Worm (Caenorhabditis elegans) whole organism, L2 larva: ENCODE data around the gene chca-1.

Source experiments
- C34F6.9 ChIP-seq: fragments of 150-350 bp; optimal IDR thresholded peaks from 2 replicates; lab custom pipeline; 2014; ENCODE audit warnings: missing biosample characterization, missing genetic modification characterization
- F13H6.1 ChIP-seq: sonication (generic microtip); optimal IDR thresholded peaks from 2 replicates; lab custom pipeline; 2016; ENCODE audit warnings: missing genetic modification characterization, missing compliant biosample characterization
- R02D3.7 ChIP-seq: fragments of 150-350 bp; optimal IDR thresholded peaks from 2 replicates; lab custom pipeline; 2014; ENCODE audit warnings: missing biosample characterization, missing genetic modification characterization
- Y55F3AM.14 ChIP-seq: fragments of 200-800 bp; sonication (Bioruptor generic); optimal IDR thresholded peaks from 2 replicates; lab custom pipeline; 2018; ENCODE audit warnings: mild to moderate bottlenecking, missing genetic modification characterization, missing compliant biosample characterization
- ZK546.5 ChIP-seq: sonication (generic microtip); optimal IDR thresholded peaks from 2 replicates; lab custom pipeline; 2017; ENCODE audit warnings: missing biosample characterization, missing genetic modification characterization
- alr-1 ChIP-seq: fragments of 150-350 bp; optimal IDR thresholded peaks from 2 replicates; lab custom pipeline; 2014; ENCODE audit warnings: missing biosample characterization, missing genetic modification characterization
- aly-2 ChIP-seq: fragments of 150-350 bp; optimal IDR thresholded peaks from 2 replicates; lab custom pipeline; 2014; ENCODE audit warnings: missing biosample characterization, missing genetic modification characterization
- ama-1 ChIP-seq: fragments of 150-350 bp; optimal IDR thresholded peaks from 2 replicates; lab custom pipeline; 2018; ENCODE audit warnings: inconsistent platforms
- blmp-1 ChIP-seq: sonication (generic microtip); optimal IDR thresholded peaks from 2 replicates; lab custom pipeline; 2017; ENCODE audit warnings: missing genetic modification characterization, mild to moderate bottlenecking, missing compliant biosample characterization, antibody characterized with exemption, moderate library complexity; ENCODE audit not compliant: insufficient read depth
- ceh-16 ChIP-seq: fragments of 150-350 bp; optimal IDR thresholded peaks from 2 replicates; lab custom pipeline; 2014; ENCODE audit warnings: missing biosample characterization, missing genetic modification characterization
- ceh-82 ChIP-seq: fragments of 150-350 bp; optimal IDR thresholded peaks from 2 replicates; lab custom pipeline; 2014; ENCODE audit warnings: missing biosample characterization, missing genetic modification characterization
- crh-2 ChIP-seq: sonication (generic microtip); optimal IDR thresholded peaks from 2 replicates; lab custom pipeline; 2017; ENCODE audit warnings: missing biosample characterization, missing genetic modification characterization
- dmd-4 ChIP-seq: sonication (generic microtip); optimal IDR thresholded peaks from 2 replicates; lab custom pipeline; 2017; ENCODE audit warnings: missing biosample characterization, missing genetic modification characterization
- egl-27 ChIP-seq: sonication (generic microtip); optimal IDR thresholded peaks from 3 replicates; lab custom pipeline; 2017; ENCODE audit warnings: missing biosample characterization, missing genetic modification reagents, missing genetic modification characterization
- elt-1 ChIP-seq: fragments of 150-350 bp; optimal IDR thresholded peaks from 2 replicates; lab custom pipeline; 2014; ENCODE audit warnings: missing biosample characterization, missing genetic modification characterization
- elt-3 ChIP-seq: sonication (generic microtip); optimal IDR thresholded peaks from 2 replicates; lab custom pipeline; 2017; ENCODE audit warnings: missing biosample characterization, missing genetic modification characterization
- fos-1 ChIP-seq: fragments of 150-350 bp; optimal IDR thresholded peaks from 2 replicates; lab custom pipeline; 2014; ENCODE audit warnings: missing biosample characterization, missing genetic modification characterization
- gmeb-1 ChIP-seq: fragments of 150-350 bp; optimal IDR thresholded peaks from 2 replicates; lab custom pipeline; 2014; ENCODE audit warnings: missing biosample characterization, missing genetic modification characterization
- lin-11 ChIP-seq: fragments of 150-350 bp; sonication (generic microtip); optimal IDR thresholded peaks from 2 replicates; lab custom pipeline; 2014; ENCODE audit warnings: missing biosample characterization, missing genetic modification characterization, inconsistent platforms, mixed read lengths
- lin-13 ChIP-seq: fragments of 150-350 bp; optimal IDR thresholded peaks from 2 replicates; lab custom pipeline; 2014; ENCODE audit warnings: missing biosample characterization, missing genetic modification reagents, missing genetic modification characterization
- lin-39 ChIP-seq: fragments of 150-350 bp; optimal IDR thresholded peaks from 2 replicates; lab custom pipeline; 2014; ENCODE audit warnings: missing biosample characterization, missing genetic modification reagents, missing genetic modification characterization
- lsy-2 ChIP-seq, 2 experiments: fragments of 150-350 bp in 1 of 2; sonication (generic microtip) in 1 of 2; optimal IDR thresholded peaks; 2 replicates each; lab custom pipeline; 2014 to 2017; ENCODE audit warnings: missing biosample characterization in 2 of 2, missing genetic modification characterization in 2 of 2
- mab-5 ChIP-seq: fragments of 150-350 bp; optimal IDR thresholded peaks from 2 replicates; lab custom pipeline; 2014; ENCODE audit warnings: missing biosample characterization, missing genetic modification characterization
- mbf-1 ChIP-seq: sonication (generic microtip); optimal IDR thresholded peaks from 2 replicates; lab custom pipeline; 2017; ENCODE audit warnings: missing biosample characterization, missing genetic modification characterization
- mdl-1 ChIP-seq, 2 experiments: fragments of 150-350 bp in 1 of 2; sonication (generic microtip) in 1 of 2; optimal IDR thresholded peaks; 2 replicates each; lab custom pipeline; 2017; ENCODE audit warnings: missing biosample characterization in 2 of 2, missing genetic modification characterization in 2 of 2
- nhr-10 ChIP-seq: sonication (generic microtip); optimal IDR thresholded peaks from 2 replicates; lab custom pipeline; 2017; ENCODE audit warnings: missing biosample characterization, missing genetic modification characterization
- nhr-11 ChIP-seq: fragments of 150-350 bp; optimal IDR thresholded peaks from 2 replicates; lab custom pipeline; 2014; ENCODE audit warnings: missing biosample characterization, missing genetic modification characterization
- nhr-12 ChIP-seq: fragments of 150-350 bp; optimal IDR thresholded peaks from 2 replicates; lab custom pipeline; 2014; ENCODE audit warnings: missing biosample characterization, missing genetic modification characterization
- nhr-129 ChIP-seq: fragments of 150-350 bp; optimal IDR thresholded peaks from 2 replicates; lab custom pipeline; 2014; ENCODE audit warnings: missing biosample characterization, missing genetic modification characterization
- nhr-21 ChIP-seq: fragments of 150-350 bp; optimal IDR thresholded peaks from 2 replicates; lab custom pipeline; 2014; ENCODE audit warnings: missing biosample characterization, missing genetic modification characterization
- nhr-23 ChIP-seq: fragments of 150-350 bp; optimal IDR thresholded peaks from 2 replicates; lab custom pipeline; 2014; ENCODE audit warnings: missing biosample characterization, missing genetic modification reagents, missing genetic modification characterization
- nhr-237 ChIP-seq: fragments of 150-350 bp; optimal IDR thresholded peaks from 2 replicates; lab custom pipeline; 2014; ENCODE audit warnings: missing biosample characterization, missing genetic modification characterization
- nhr-25 ChIP-seq: fragments of 150-350 bp; sonication (generic microtip); optimal IDR thresholded peaks from 3 replicates; lab custom pipeline; 2014; ENCODE audit warnings: missing biosample characterization, missing genetic modification characterization
- nhr-6 ChIP-seq: fragments of 150-350 bp; optimal IDR thresholded peaks from 2 replicates; lab custom pipeline; 2014; ENCODE audit warnings: missing biosample characterization, missing genetic modification characterization
- nhr-77 ChIP-seq: fragments of 150-350 bp; optimal IDR thresholded peaks from 2 replicates; lab custom pipeline; 2014; ENCODE audit warnings: missing biosample characterization, missing genetic modification characterization
- peb-1 ChIP-seq: fragments of 150-350 bp; optimal IDR thresholded peaks from 2 replicates; lab custom pipeline; 2014; ENCODE audit warnings: missing biosample characterization, missing genetic modification characterization
- sem-4 ChIP-seq: fragments of 150-350 bp; optimal IDR thresholded peaks from 2 replicates; lab custom pipeline; 2014; ENCODE audit warnings: missing biosample characterization, missing genetic modification reagents, missing genetic modification characterization
- skn-1 ChIP-seq: sonication (generic microtip); optimal IDR thresholded peaks from 2 replicates; lab custom pipeline; 2017; ENCODE audit warnings: missing biosample characterization, missing genetic modification characterization
- sma-3 ChIP-seq: sonication (generic microtip); optimal IDR thresholded peaks from 2 replicates; lab custom pipeline; 2016; ENCODE audit warnings: missing genetic modification reagents, missing genetic modification characterization, missing compliant biosample characterization
- sma-9 ChIP-seq, 2 experiments: fragments of 150-350 bp in 1 of 2; sonication (generic microtip) in 1 of 2; optimal IDR thresholded peaks; 2 replicates each; lab custom pipeline; 2014 to 2016; ENCODE audit warnings: missing genetic modification characterization in 2 of 2, mild to moderate bottlenecking in 1 of 2, missing biosample characterization in 1 of 2, missing compliant biosample characterization in 1 of 2, missing genetic modification reagents in 1 of 2, moderate library complexity in 1 of 2
- snpc-4 ChIP-seq: fragments of 150-350 bp; optimal IDR thresholded peaks from 2 replicates; lab custom pipeline; 2014; ENCODE audit warnings: missing biosample characterization, missing genetic modification characterization
- unc-39 ChIP-seq: fragments of 150-350 bp; optimal IDR thresholded peaks from 2 replicates; lab custom pipeline; 2014; ENCODE audit warnings: missing biosample characterization, missing genetic modification characterization
- unc-55 ChIP-seq: fragments of 150-350 bp; sonication (generic microtip); optimal IDR thresholded peaks from 3 replicates; lab custom pipeline; 2014; ENCODE audit warnings: missing biosample characterization, missing genetic modification reagents, missing genetic modification characterization
- unc-62 ChIP-seq: fragments of 150-350 bp; optimal IDR thresholded peaks from 2 replicates; lab custom pipeline; 2014; ENCODE audit warnings: missing biosample characterization, missing genetic modification reagents, missing genetic modification characterization
- zag-1 ChIP-seq: fragments of 150-350 bp; optimal IDR thresholded peaks from 2 replicates; lab custom pipeline; 2014; ENCODE audit warnings: missing biosample characterization, missing genetic modification characterization
- ztf-1 ChIP-seq: fragments of 200-800 bp; sonication (Bioruptor generic); conservative IDR thresholded peaks from 2 replicates; pipeline ENCODE4 v1.3.6; 2022; ENCODE audit warnings: missing genetic modification characterization, missing compliant biosample characterization
- ztf-11 ChIP-seq: sonication (generic microtip); optimal IDR thresholded peaks from 2 replicates; lab custom pipeline; 2017; ENCODE audit warnings: missing biosample characterization, missing genetic modification characterization
- ztf-4 ChIP-seq: fragments of 150-350 bp; optimal IDR thresholded peaks from 2 replicates; lab custom pipeline; 2014; ENCODE audit warnings: missing biosample characterization, missing genetic modification characterization

chca-1 gene

ce11 chrIV:9671001-9671652 is 19.9 kb downstream of the chca-1 start:
- TF ChIP-seq nhr-25 (tag; lab: Kevin White, UChicago) = peak; percentile 79
- TF ChIP-seq elt-3 = no peak
- TF ChIP-seq unc-39 (tag; lab: Kevin White, UChicago) = no peak
- TF ChIP-seq aly-2 (tag; lab: Kevin White, UChicago) = no peak
- TF ChIP-seq elt-1 = no peak
- no peak for TF ChIP-seq nhr-23 (tag; lab: Kevin White, UChicago)
- TF ChIP-seq ztf-1 (GFP tag; lab: Robert Waterston, UW) = no peak
- no peak for TF ChIP-seq nhr-12 (tag; lab: Kevin White, UChicago)
- no peak for TF ChIP-seq lin-39 (tag; lab: Kevin White, UChicago)
- peak; percentile 92 for TF ChIP-seq F13H6.1 (tag; lab: Kevin White, UChicago)
- TF ChIP-seq ceh-16 (tag; lab: Kevin White, UChicago) = no peak
- peak; percentile 52 for TF ChIP-seq sma-3
- no peak for TF ChIP-seq nhr-21 (tag; lab: Kevin White, UChicago)
- no peak for TF ChIP-seq nhr-11 (tag; lab: Kevin White, UChicago)
- TF ChIP-seq Y55F3AM.14 (GFP tag; lab: Kevin White, UChicago) = no peak
- no peak for TF ChIP-seq dmd-4 (tag; lab: Kevin White, UChicago)
- peak; percentile 50 to 75 for TF ChIP-seq mdl-1 (tag; optimal IDR thresholded peaks at IDR 0.05; lab: Kevin White, UChicago)
- peak; percentile 89 for TF ChIP-seq nhr-129 (tag; lab: Kevin White, UChicago)
- TF ChIP-seq sem-4 (tag; lab: Kevin White, UChicago) = peak; percentile 24
- peak; percentile 49 for TF ChIP-seq nhr-6 (tag; lab: Kevin White, UChicago)
- TF ChIP-seq ztf-11 (tag; lab: Kevin White, UChicago) = no peak
- no peak for TF ChIP-seq unc-55 (GFP tag; lab: Kevin White, UChicago)
- TF ChIP-seq lsy-2 (tag; optimal IDR thresholded peaks at IDR 0.05; lab: Kevin White, UChicago) = peak in 1 of 2 experiments; percentile 53
- TF ChIP-seq C34F6.9 (tag; lab: Kevin White, UChicago) = peak; percentile 4
- no peak for TF ChIP-seq unc-62 (GFP tag; lab: Kevin White, UChicago)
- no peak for TF ChIP-seq peb-1 (tag; lab: Kevin White, UChicago)
- peak; percentile 37 for TF ChIP-seq egl-27
- TF ChIP-seq skn-1 (tag; lab: Kevin White, UChicago) = no peak
- TF ChIP-seq nhr-77 (tag; lab: Kevin White, UChicago) = no peak
- peak; percentile 45 for TF ChIP-seq ztf-4 (tag; lab: Kevin White, UChicago)
- TF ChIP-seq lin-11 (tag; lab: Kevin White, UChicago) = no peak
- TF ChIP-seq blmp-1 (tag; lab: Kevin White, UChicago) = peak; percentile 49
- TF ChIP-seq R02D3.7 (tag; lab: Kevin White, UChicago) = no peak
- TF ChIP-seq mab-5 (tag; lab: Kevin White, UChicago) = no peak
- no peak for TF ChIP-seq nhr-237
- TF ChIP-seq mbf-1 = no peak
- no peak for TF ChIP-seq ceh-82 (tag; lab: Kevin White, UChicago)
- no peak for TF ChIP-seq zag-1
- no peak for TF ChIP-seq nhr-10
- peak; percentile 58 for TF ChIP-seq fos-1
- peak; percentile 45 for TF ChIP-seq gmeb-1 (tag; lab: Kevin White, UChicago)
- TF ChIP-seq sma-9 (GFP tag; optimal IDR thresholded peaks at IDR 0.05; lab: Kevin White, UChicago) = peak; percentile 97
- TF ChIP-seq sma-9 (tag; optimal IDR thresholded peaks at IDR 0.05; lab: Kevin White, UChicago) = no peak
- TF ChIP-seq crh-2 (tag; lab: Kevin White, UChicago) = peak; percentile 94
- TF ChIP-seq ama-1 = no peak
- no peak for TF ChIP-seq ZK546.5
- TF ChIP-seq snpc-4 = no peak
- TF ChIP-seq lin-13 (GFP tag; lab: Kevin White, UChicago) = peak; percentile 24
- no peak for TF ChIP-seq alr-1 (tag; lab: Kevin White, UChicago)
